Worm (Caenorhabditis elegans) whole organism, mixed stage, embryonic: ENCODE results near the gene C35A5.8.

Experiments used
- ceh-43 ChIP-seq: fragments of 200-800 bp; sonication (Bioruptor generic); optimal IDR thresholded peaks from 2 replicates; lab custom pipeline; 2018; ENCODE audit warnings: mild to moderate bottlenecking, missing genetic modification characterization, moderate library complexity, missing compliant biosample characterization
- ces-1 ChIP-seq: fragments of 150-350 bp; optimal IDR thresholded peaks from 2 replicates; lab custom pipeline; 2014; ENCODE audit warnings: missing biosample characterization, missing genetic modification reagents, missing genetic modification characterization
- elt-3 ChIP-seq: fragments of 150-350 bp; optimal IDR thresholded peaks from 2 replicates; lab custom pipeline; 2014; ENCODE audit warnings: missing biosample characterization, missing genetic modification characterization
- flh-1 ChIP-seq: fragments of 200-800 bp; sonication (Bioruptor generic); optimal IDR thresholded peaks from 2 replicates; lab custom pipeline; 2018; ENCODE audit warnings: mild to moderate bottlenecking, missing genetic modification characterization, moderate library complexity, missing compliant biosample characterization
- lin-13 ChIP-seq: fragments of 150-350 bp; optimal IDR thresholded peaks from 2 replicates; lab custom pipeline; 2014; ENCODE audit warnings: missing biosample characterization, missing genetic modification characterization
- lin-32 ChIP-seq: fragments of 200-800 bp; sonication (Bioruptor generic); optimal IDR thresholded peaks from 2 replicates; lab custom pipeline; 2018; ENCODE audit warnings: mild to moderate bottlenecking, missing genetic modification characterization, missing compliant biosample characterization
- nhr-237 ChIP-seq: fragments of 150-350 bp; optimal IDR thresholded peaks from 2 replicates; lab custom pipeline; 2014; ENCODE audit warnings: missing biosample characterization, missing genetic modification characterization
- nhr-28 ChIP-seq: fragments of 150-350 bp; optimal IDR thresholded peaks from 2 replicates; lab custom pipeline; 2014; ENCODE audit warnings: missing biosample characterization, missing genetic modification characterization
- sptf-1 ChIP-seq: sonication (generic microtip); optimal IDR thresholded peaks from 2 replicates; lab custom pipeline; 2017; ENCODE audit warnings: mild to moderate bottlenecking, missing genetic modification characterization, moderate library complexity, missing compliant biosample characterization
- unc-39 ChIP-seq: fragments of 150-350 bp; optimal IDR thresholded peaks from 2 replicates; lab custom pipeline; 2014; ENCODE audit warnings: missing biosample characterization, missing genetic modification characterization

- TF ChIP-seq lin-32 (GFP tag; lab: Kevin White, UChicago), result no peak
- TF ChIP-seq unc-39 (tag; lab: Kevin White, UChicago), result no peak
- TF ChIP-seq ces-1 (GFP tag; lab: Kevin White, UChicago), result no peak
- no peak for TF ChIP-seq nhr-237 (tag; lab: Kevin White, UChicago)
- no peak for TF ChIP-seq lin-13 (tag; lab: Kevin White, UChicago)
- TF ChIP-seq elt-3, result no peak
- no peak for TF ChIP-seq nhr-28
- no peak for TF ChIP-seq sptf-1 (tag; lab: Kevin White, UChicago)
- TF ChIP-seq ceh-43 (GFP tag; lab: Kevin White, UChicago), result no peak
- TF ChIP-seq flh-1 (GFP tag; lab: Kevin White, UChicago), result no peak
Measured at ce11 chrV:10503893-10504292, 21.8 kb downstream of the C35A5.8 start, which contains the start of gene C35A5.10.
